Worm (Caenorhabditis elegans) whole organism, L4/young adult: Measurements from ENCODE around the gene fbxa-36.

Experiments
- W03F9.2 ChIP-seq: fragments of 150-350 bp; optimal IDR thresholded peaks from 2 replicates; lab custom pipeline; 2014; ENCODE audit warnings: missing biosample characterization, missing genetic modification characterization
- dao-5 ChIP-seq: sonication (generic microtip); optimal IDR thresholded peaks from 2 replicates; lab custom pipeline; 2016; ENCODE audit warnings: missing genotype, missing genetic modification characterization, moderate library complexity, missing compliant biosample characterization
- him-1 ChIP-seq: sonication (generic microtip); optimal IDR thresholded peaks from 2 replicates; lab custom pipeline; 2016; ENCODE audit warnings: missing genotype, missing genetic modification reagents, missing genetic modification characterization, missing compliant biosample characterization

fbxa-36 gene

DNA sequence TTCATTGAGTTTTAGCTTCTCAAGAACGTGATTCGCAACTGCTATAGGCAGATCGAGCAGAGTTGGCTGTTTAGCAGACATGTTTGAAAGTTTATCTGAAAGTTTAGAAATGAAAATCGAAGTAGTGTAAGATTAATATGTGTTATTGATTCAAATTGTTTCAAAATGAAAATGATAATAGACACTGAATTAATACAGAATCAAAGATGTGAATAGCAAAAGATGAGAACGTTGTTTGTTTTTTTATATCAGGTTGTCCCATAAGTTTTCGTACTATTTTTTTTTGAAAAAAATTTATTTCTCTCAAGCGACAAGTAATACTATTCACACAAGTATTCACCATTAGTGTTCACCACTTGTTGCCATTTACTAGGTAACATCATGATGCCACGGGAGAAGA, at the start of gene fbxa-36:
Gene fbxa-36 (minus strand): TSS at position 101 of the 400 bp plus-strand sequence.
- no peak for TF ChIP-seq W03F9.2 (tag; lab: Kevin White, UChicago)

DNA sequence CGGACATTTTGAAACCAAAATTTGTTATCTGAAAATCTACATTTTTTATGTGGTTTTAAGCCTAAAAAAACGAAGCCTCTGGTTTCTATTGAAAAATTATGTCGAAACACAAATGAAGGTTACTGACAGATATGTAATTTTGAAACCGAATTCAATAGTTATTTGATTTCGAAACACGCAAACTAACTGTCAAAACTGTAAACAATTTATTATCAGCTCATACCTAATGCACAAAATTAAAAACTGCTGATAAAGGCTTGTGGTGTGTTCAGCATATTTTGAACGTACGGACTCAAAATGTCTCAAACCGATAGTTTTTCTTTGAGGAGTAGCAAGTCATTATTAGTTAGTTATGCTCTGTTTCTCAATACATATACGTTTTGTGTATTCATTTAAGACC, 49.5 kb upstream of the fbxa-36 start, which contains the start of gene fbxa-26:
Gene fbxa-26 (minus strand): TSS at position 35 of the 400 bp plus-strand sequence.
- TF ChIP-seq dao-5 (no peak), W03F9.2 (tag; lab: Kevin White, UChicago) (no peak)

DNA sequence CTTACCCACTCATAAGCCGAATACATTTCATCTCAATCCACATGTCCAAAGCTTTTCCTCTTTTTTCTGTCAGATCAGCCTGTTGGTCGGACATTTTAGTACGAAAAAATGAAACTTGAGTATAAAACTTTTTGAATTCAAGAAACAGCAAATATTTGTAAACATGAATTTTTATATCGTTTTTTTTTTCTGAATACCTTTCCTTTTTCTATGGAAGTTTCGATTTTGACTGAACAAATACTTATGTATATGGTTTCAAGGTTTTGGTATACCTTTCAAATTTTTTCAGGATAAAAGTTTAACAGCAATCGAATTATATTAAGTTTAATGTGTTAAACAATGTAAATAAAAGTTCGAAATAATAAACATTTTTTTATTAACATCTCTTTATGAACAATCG, 47.2 kb upstream of the fbxa-36 start, which contains the start of gene fbxa-5:
Gene fbxa-5 (minus strand): TSS at position 101 of the 400 bp plus-strand sequence.
- TF ChIP-seq W03F9.2 (tag; lab: Kevin White, UChicago) = no peak
- TF ChIP-seq dao-5 = no peak
- no peak for TF ChIP-seq him-1 (tag; lab: Kevin White, UChicago)

DNA sequence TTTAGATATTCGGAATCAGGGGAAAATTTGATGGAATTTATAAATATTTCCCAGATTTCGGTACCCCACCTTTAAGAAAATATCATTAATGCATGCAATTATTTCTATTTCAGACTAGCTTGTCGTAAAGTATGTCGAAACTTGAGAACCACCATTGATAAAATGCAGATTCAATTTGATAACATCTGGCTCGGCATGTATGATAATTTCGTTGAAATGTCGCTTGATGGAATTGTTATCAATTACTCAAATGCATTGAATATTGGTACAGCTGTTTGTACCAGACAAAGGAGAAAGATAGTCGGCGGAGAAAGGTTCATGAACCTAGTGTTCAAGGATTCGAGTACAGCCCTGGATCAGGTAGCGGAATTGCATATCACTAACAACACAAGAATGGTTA, 38.9 kb upstream of the fbxa-36 start, which contains the start of gene Y82E9BL.19:
Gene Y82E9BL.19 (plus strand): TSS at position 123 of the 400 bp plus-strand sequence.
- no peak for TF ChIP-seq dao-5
- no peak for TF ChIP-seq him-1 (tag; lab: Kevin White, UChicago)

ce11 chrIII:1326490-1326889, 33.5 kb upstream of the fbxa-36 start, which contains the start of gene Y82E9BL.18:
TSS of gene Y82E9BL.18 (plus strand) at chrIII:1326790.
- TF ChIP-seq W03F9.2 (tag; lab: Kevin White, UChicago) = no peak
- no peak for TF ChIP-seq him-1 (tag; lab: Kevin White, UChicago)
- TF ChIP-seq dao-5 = no peak

DNA sequence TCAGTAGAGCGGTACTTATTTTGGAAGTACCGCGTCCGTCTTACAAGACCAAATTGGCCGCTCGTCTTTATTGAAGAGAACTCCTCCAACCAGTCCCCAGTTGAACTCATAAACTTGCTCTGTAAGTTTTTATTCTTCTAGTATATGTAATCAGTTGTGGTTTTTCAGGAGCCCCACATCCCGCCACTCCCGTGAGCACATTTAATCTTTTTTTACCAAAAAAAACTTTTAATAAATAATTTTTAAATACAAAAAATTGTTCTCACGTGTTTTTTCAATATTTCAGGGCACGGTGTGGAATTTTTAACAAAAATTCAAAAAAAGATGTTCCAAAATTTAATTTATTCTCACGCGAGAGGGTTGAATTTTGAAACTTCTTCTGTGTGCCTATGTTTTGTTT, 31.5 kb upstream of the fbxa-36 start, which contains the start of gene fbxa-14:
Gene fbxa-14 (minus strand): TSS at position 101 of the 400 bp plus-strand sequence.
- TF ChIP-seq him-1 (tag; lab: Kevin White, UChicago) (no peak), W03F9.2 (tag; lab: Kevin White, UChicago) (no peak), dao-5 (no peak)

ce11 chrIII:1323555-1323954, 30.5 kb upstream of the fbxa-36 start:
- no peak for TF ChIP-seq W03F9.2 (tag; lab: Kevin White, UChicago)
- TF ChIP-seq him-1 (tag; lab: Kevin White, UChicago) = no peak
- TF ChIP-seq dao-5 = no peak

DNA sequence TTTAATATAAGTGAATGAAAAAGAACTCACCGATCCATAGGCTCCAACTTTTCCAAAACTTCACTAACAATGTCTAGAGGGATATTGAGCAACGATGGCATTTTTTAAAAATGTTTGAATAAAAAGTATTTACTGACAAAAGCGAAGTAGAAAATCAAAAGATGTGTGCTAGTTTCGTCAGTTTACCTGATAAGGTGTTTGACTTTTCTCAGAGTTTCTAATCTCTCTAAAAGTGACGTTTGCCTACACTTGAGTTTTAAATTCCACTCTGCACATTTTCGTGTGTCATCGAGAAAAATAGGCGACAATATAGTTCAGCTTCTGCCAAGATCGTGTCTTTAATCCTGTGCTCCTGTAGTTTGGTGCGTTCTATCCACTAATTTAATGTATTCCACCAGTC, 28.5 kb upstream of the fbxa-36 start, which contains the start of gene fbxa-15:
Gene fbxa-15 (minus strand): TSS at position 101 of the 400 bp plus-strand sequence.
- TF ChIP-seq dao-5 (no peak), W03F9.2 (tag; lab: Kevin White, UChicago) (no peak), him-1 (tag; lab: Kevin White, UChicago) (no peak)

ce11 chrIII:1315038-1315437, 22.0 kb upstream of the fbxa-36 start, which contains the start of the genes fbxa-80 and fbxa-19:
TSS of gene fbxa-80 (minus strand) at chrIII:1315210.
TSS of gene fbxa-19 (plus strand) at chrIII:1315401.
- TF ChIP-seq dao-5 = no peak
- TF ChIP-seq W03F9.2 (tag; lab: Kevin White, UChicago) = no peak
- TF ChIP-seq him-1 (tag; lab: Kevin White, UChicago) = no peak

DNA sequence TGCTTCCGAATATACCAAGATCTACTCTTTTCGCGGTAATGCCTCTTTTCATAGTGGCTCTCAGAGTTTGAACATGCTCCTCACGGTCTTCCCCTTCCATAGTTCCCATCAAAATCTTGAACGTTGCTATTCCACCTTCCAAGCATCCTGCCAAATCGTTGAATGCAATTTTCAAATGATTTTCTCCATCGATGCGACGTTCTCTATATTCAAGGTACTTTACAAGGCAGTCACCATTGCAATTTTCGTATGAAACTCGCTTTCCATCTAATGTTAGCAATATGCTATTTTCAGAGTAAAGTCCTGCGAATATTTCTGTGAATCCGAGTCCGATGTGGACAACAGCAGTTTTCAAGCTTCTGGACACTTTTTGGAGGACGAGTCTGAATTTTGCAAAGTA, 21.2 kb upstream of the fbxa-36 start:
- TF ChIP-seq him-1 (tag; lab: Kevin White, UChicago) = no peak
- TF ChIP-seq dao-5 = no peak
- TF ChIP-seq W03F9.2 (tag; lab: Kevin White, UChicago) = no peak

DNA sequence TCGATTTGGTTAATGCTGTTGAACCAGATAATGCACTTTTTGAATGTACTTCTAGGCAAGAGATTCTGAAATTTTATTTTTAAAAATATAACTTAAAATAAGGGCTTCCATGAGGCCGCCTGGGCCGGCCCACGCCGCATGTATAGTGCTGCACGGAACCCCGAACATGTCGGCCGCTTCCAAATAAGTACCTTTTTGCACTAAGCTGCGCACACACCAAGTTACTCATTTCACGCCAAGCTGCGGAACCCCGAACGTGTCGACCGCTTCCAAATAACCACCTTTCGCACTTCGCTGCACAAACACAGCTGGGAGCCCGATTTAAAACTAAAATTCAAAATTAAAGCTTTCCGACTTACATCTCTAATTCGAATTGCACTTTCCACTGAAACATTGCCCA, 18.3 kb upstream of the fbxa-36 start:
- TF ChIP-seq W03F9.2 (tag; lab: Kevin White, UChicago) = no peak
- TF ChIP-seq him-1 (tag; lab: Kevin White, UChicago) = no peak
- no peak for TF ChIP-seq dao-5

ce11 chrIII:1308887-1309286, 15.9 kb upstream of the fbxa-36 start, which contains the start of gene Y82E9BL.12:
TSS of gene Y82E9BL.12 (plus strand) at chrIII:1309187.
- TF ChIP-seq W03F9.2 (tag; lab: Kevin White, UChicago) (no peak), him-1 (tag; lab: Kevin White, UChicago) (no peak), dao-5 (no peak)

DNA sequence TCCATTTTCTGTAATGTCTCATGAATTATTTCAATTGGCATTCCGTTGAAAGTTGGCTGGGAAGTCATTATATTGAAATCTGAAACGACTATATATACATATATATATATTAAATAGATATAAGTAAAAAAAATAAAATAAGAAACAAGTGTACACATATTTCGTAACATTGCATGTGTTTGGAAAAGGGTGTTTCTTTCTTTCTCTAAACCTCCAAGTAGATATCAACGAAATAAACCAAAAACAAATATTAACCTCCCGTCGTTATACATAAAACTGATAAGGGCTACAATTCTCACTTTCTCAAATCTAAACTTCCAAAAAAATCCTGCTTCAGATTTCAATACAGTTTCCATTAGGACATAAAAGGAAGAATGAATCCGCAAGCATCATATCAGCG, 15.2 kb upstream of the fbxa-36 start, which contains the start of gene fbxa-79:
Gene fbxa-79 (minus strand): TSS at position 86 of the 400 bp plus-strand sequence.
- no peak for TF ChIP-seq W03F9.2 (tag; lab: Kevin White, UChicago)
- no peak for TF ChIP-seq him-1 (tag; lab: Kevin White, UChicago)
- no peak for TF ChIP-seq dao-5

- no peak for TF ChIP-seq dao-5
- TF ChIP-seq him-1 (tag; lab: Kevin White, UChicago) = no peak
- TF ChIP-seq W03F9.2 (tag; lab: Kevin White, UChicago) = no peak
Observed at ce11 chrIII:1307333-1307732, 14.3 kb upstream of the fbxa-36 start.

- TF ChIP-seq him-1 (tag; lab: Kevin White, UChicago) = no peak
- no peak for TF ChIP-seq dao-5
Observed at ce11 chrIII:1303414-1303813, 10.4 kb upstream of the fbxa-36 start, which contains the start of gene fbxa-75. TSS of gene fbxa-75 (plus strand) at chrIII:1303714.
